Worm (Caenorhabditis elegans) whole organism, L4 larva: ENCODE data around the gene nspc-1.

Experiments used
- F44E2.7 ChIP-seq: fragments of 200-800 bp; sonication (Bioruptor generic); IDR thresholded peaks from 2 replicates; pipeline ENCODE4 v2.1.2; 2022; ENCODE audit warnings: missing genetic modification characterization, missing compliant biosample characterization
- Y105C5A.15 ChIP-seq: fragments of 200-800 bp; sonication (Bioruptor generic); IDR thresholded peaks from 2 replicates; pipeline ENCODE4 v1.3.6; 2022; ENCODE audit warnings: missing genetic modification characterization, missing compliant biosample characterization
- ZK546.5 ChIP-seq, 2 experiments: sonication (generic microtip); optimal IDR thresholded peaks; 2 replicates each; lab custom pipeline; 2017; ENCODE audit warnings: missing biosample characterization in 2 of 2, missing genetic modification characterization in 2 of 2
- ama-1 ChIP-seq: fragments of 150-350 bp; optimal IDR thresholded peaks from 2 replicates; lab custom pipeline; 2014; ENCODE audit warnings: inconsistent platforms, mixed read lengths
- daf-16 ChIP-seq, 3 experiments: sonication (generic microtip); optimal IDR thresholded peaks; 2 replicates each; lab custom pipeline; 2016 to 2017; ENCODE audit warnings: missing genetic modification characterization in 3 of 3, missing genetic modification reagents in 3 of 3, mild to moderate bottlenecking in 2 of 3, missing compliant biosample characterization in 2 of 3, missing biosample characterization in 1 of 3, moderate library complexity in 1 of 3
- mes-2 ChIP-seq: sonication (generic microtip); optimal IDR thresholded peaks from 2 replicates; lab custom pipeline; 2016; ENCODE audit warnings: missing genotype, mild to moderate bottlenecking, missing genetic modification characterization, missing compliant biosample characterization; ENCODE audit not compliant: poor library complexity, severe bottlenecking
- nhr-42 ChIP-seq: fragments of 200-800 bp; sonication (Bioruptor generic); IDR thresholded peaks from 2 replicates; pipeline ENCODE4 v1.3.6; 2022; ENCODE audit warnings: missing genetic modification characterization, missing compliant biosample characterization
- nhr-76 ChIP-seq: fragments of 150-350 bp; optimal IDR thresholded peaks from 2 replicates; lab custom pipeline; 2014; ENCODE audit warnings: missing biosample characterization, missing genetic modification characterization
- skn-1 ChIP-seq: fragments of 150-350 bp; optimal IDR thresholded peaks from 2 replicates; lab custom pipeline; 2014; ENCODE audit warnings: missing biosample characterization, missing genetic modification characterization
- unc-130 ChIP-seq: sonication (generic microtip); optimal IDR thresholded peaks from 2 replicates; lab custom pipeline; 2016; ENCODE audit warnings: missing genetic modification reagents, missing genetic modification characterization, missing compliant biosample characterization
- unc-39 ChIP-seq: sonication (generic microtip); optimal IDR thresholded peaks from 2 replicates; lab custom pipeline; 2017; ENCODE audit warnings: missing biosample characterization, missing genetic modification characterization
- unc-62 ChIP-seq, 3 experiments: fragments of 150-350 bp in 1 of 3; sonication (generic microtip); optimal IDR thresholded peaks in 2 of 3; peaks in 1 of 3; 1 replicate in 1 of 3; 2 replicates in 2 of 3; lab custom pipeline; 2014 to 2017; ENCODE audit warnings: missing biosample characterization in 3 of 3, missing genetic modification characterization in 3 of 3, missing genetic modification reagents in 3 of 3, missing genotype in 1 of 3
- ztf-11 ChIP-seq: fragments of 150-350 bp; optimal IDR thresholded peaks from 2 replicates; lab custom pipeline; 2014; ENCODE audit warnings: missing biosample characterization, missing genetic modification characterization

ce11 chrX:8550099-8550498 lies 15.2 kb upstream of the nspc-1 start:
- TF ChIP-seq F44E2.7 (GFP tag; lab: Robert Waterston, UW), result no peak
- no peak for TF ChIP-seq unc-39
- TF ChIP-seq ztf-11, result no peak
- TF ChIP-seq nhr-42 (GFP tag; lab: Robert Waterston, UW), result no peak
- no peak for TF ChIP-seq unc-62 (GFP tag; optimal IDR thresholded peaks at IDR 0.05 in 1 of 2; lab: Kevin White, UChicago)
- TF ChIP-seq unc-62 (tag; optimal IDR thresholded peaks at IDR 0.05; lab: Kevin White, UChicago), result no peak
- no peak for TF ChIP-seq Y105C5A.15
- no peak for TF ChIP-seq ama-1 (lab: Kevin White, UChicago)
- peak; percentile 3 for TF ChIP-seq nhr-76
- TF ChIP-seq unc-130 (GFP tag; lab: Kevin White, UChicago), result no peak
- TF ChIP-seq daf-16 (GFP tag; optimal IDR thresholded peaks at IDR 0.05; lab: Kevin White, UChicago), result no peak
- peak; percentile 75 for TF ChIP-seq daf-16 (tag; optimal IDR thresholded peaks at IDR 0.05; lab: Kevin White, UChicago)
- peak; percentile 57 for TF ChIP-seq mes-2 (tag; lab: Kevin White, UChicago)
- no peak for TF ChIP-seq skn-1
- no peak for TF ChIP-seq ZK546.5 (tag; optimal IDR thresholded peaks at IDR 0.05; lab: Kevin White, UChicago)
